Fruit fly (Drosophila melanogaster): ENCODE measurements around the gene dnd.

- no peak for TF ChIP-seq CG6792 (GFP tag; optimal IDR thresholded peaks at IDR 0.05)
- TF ChIP-seq CG9139 (GFP tag; optimal IDR thresholded peaks at IDR 0.05), result no peak
- no peak for TF ChIP-seq CG1621 (tag; optimal IDR thresholded peaks at IDR 0.05)
- TF ChIP-seq CG10669 (GFP tag; optimal IDR thresholded peaks at IDR 0.05), result no peak
- TF ChIP-seq CG7368 (GFP tag; optimal IDR thresholded peaks at IDR 0.05), result no peak
- TF ChIP-seq Eip78C (GFP tag), result no peak
- no peak for TF ChIP-seq vri (GFP tag; optimal IDR thresholded peaks at IDR 0.05)
- no peak for TF ChIP-seq dac (GFP tag; optimal IDR thresholded peaks at IDR 0.05)
Measured at dm6 chr3R:21873439-21873838, 13.7 kb downstream of the dnd start, which contains the start of gene CG31178.
